Worm (Caenorhabditis elegans) whole organism, early embryonic: Measurements from ENCODE around the gene nhr-187.

ENCODE experiments used
- B0310.2 ChIP-seq: sonication (generic microtip); optimal IDR thresholded peaks from 2 replicates; lab custom pipeline; 2016; ENCODE audit warnings: mild to moderate bottlenecking, missing genetic modification characterization, missing compliant biosample characterization
- F13C5.2 ChIP-seq: sonication (generic microtip); optimal IDR thresholded peaks from 2 replicates; lab custom pipeline; 2017; ENCODE audit warnings: mild to moderate bottlenecking, missing genetic modification characterization, inconsistent platforms, missing compliant biosample characterization
- aly-1 ChIP-seq: sonication (generic microtip); optimal IDR thresholded peaks from 2 replicates; lab custom pipeline; 2016; ENCODE audit warnings: missing genetic modification characterization, missing compliant biosample characterization
- ama-1 ChIP-seq: fragments of 150-350 bp; optimal IDR thresholded peaks from 2 replicates; lab custom pipeline; 2014
- ceh-13 ChIP-seq: fragments of 200-800 bp; sonication (Bioruptor generic); optimal IDR thresholded peaks from 2 replicates; lab custom pipeline; 2018; ENCODE audit warnings: mild to moderate bottlenecking, missing genetic modification characterization, missing compliant biosample characterization
- ceh-36 ChIP-seq: sonication (generic microtip); optimal IDR thresholded peaks from 2 replicates; lab custom pipeline; 2016; ENCODE audit warnings: missing genetic modification characterization, inconsistent platforms, missing compliant biosample characterization
- ets-7 ChIP-seq: sonication (generic microtip); optimal IDR thresholded peaks from 2 replicates; lab custom pipeline; 2016; ENCODE audit warnings: missing genotype, missing genetic modification characterization, missing compliant biosample characterization
- flt-1 ChIP-seq: fragments of 200-800 bp; sonication (Bioruptor generic); IDR thresholded peaks from 2 replicates; pipeline ENCODE4 v1.3.6; 2022; ENCODE audit warnings: missing genetic modification characterization, missing compliant biosample characterization
- hmbx-1 ChIP-seq: sonication (generic microtip); optimal IDR thresholded peaks from 2 replicates; lab custom pipeline; 2016; ENCODE audit warnings: mild to moderate bottlenecking, missing genetic modification characterization, missing compliant biosample characterization
- hmg-4 ChIP-seq: fragments of 200-800 bp; sonication (Bioruptor generic); optimal IDR thresholded peaks from 2 replicates; lab custom pipeline; 2018; ENCODE audit warnings: mild to moderate bottlenecking, missing genetic modification characterization, missing compliant biosample characterization
- hnd-1 ChIP-seq: sonication (generic microtip); optimal IDR thresholded peaks from 2 replicates; lab custom pipeline; 2016; ENCODE audit warnings: missing genetic modification characterization, missing compliant biosample characterization
- pes-1 ChIP-seq: fragments of 200-800 bp; sonication (Bioruptor generic); IDR thresholded peaks from 2 replicates; pipeline ENCODE4 v1.3.6; 2022; ENCODE audit warnings: missing genetic modification reagents, missing genetic modification characterization, missing compliant biosample characterization
- scrt-1 ChIP-seq: fragments of 200-800 bp; sonication (Bioruptor generic); IDR thresholded peaks from 2 replicates; pipeline ENCODE4 v1.3.6; 2022; ENCODE audit warnings: missing genetic modification characterization, missing compliant biosample characterization
- sea-1 ChIP-seq: fragments of 200-800 bp; sonication (Bioruptor generic); conservative IDR thresholded peaks from 2 replicates; pipeline ENCODE4 v1.3.6; 2022; ENCODE audit warnings: missing genetic modification characterization, missing compliant biosample characterization
- tbx-11 ChIP-seq: fragments of 200-800 bp; sonication (Bioruptor generic); IDR thresholded peaks from 2 replicates; pipeline ENCODE4 v1.3.6; 2022; ENCODE audit warnings: missing genetic modification characterization, missing compliant biosample characterization
- tbx-37 ChIP-seq: fragments of 200-800 bp; sonication (Bioruptor generic); conservative IDR thresholded peaks from 2 replicates; pipeline ENCODE4 v1.3.6; 2022; ENCODE audit warnings: missing genetic modification reagents, missing genetic modification characterization, missing compliant biosample characterization
- tra-4 ChIP-seq: sonication (generic microtip); optimal IDR thresholded peaks from 2 replicates; lab custom pipeline; 2017; ENCODE audit warnings: missing genetic modification characterization, missing compliant biosample characterization

The nhr-187 gene

ce11 chrV:3892361-3892904, 29.7 kb upstream of the nhr-187 start, which contains the start of gene C17E7.4:
Gene C17E7.4, plus strand, starts transcription at chrV:3892854.
- no peak for TF ChIP-seq pes-1 (GFP tag; lab: Robert Waterston, UW)
- no peak for TF ChIP-seq hnd-1 (tag; lab: Kevin White, UChicago)
- no peak for TF ChIP-seq hmbx-1 (tag; lab: Kevin White, UChicago)
- TF ChIP-seq scrt-1 (GFP tag; lab: Robert Waterston, UW) = no peak
- TF ChIP-seq tbx-11 (GFP tag; lab: Robert Waterston, UW) = no peak
- no peak for TF ChIP-seq ceh-36 (tag; lab: Kevin White, UChicago)
- no peak for TF ChIP-seq ceh-13 (GFP tag; lab: Kevin White, UChicago)
- TF ChIP-seq tra-4 = no peak
- TF ChIP-seq aly-1 (tag; lab: Kevin White, UChicago) = no peak
- no peak for TF ChIP-seq ama-1
- TF ChIP-seq ets-7 (tag; lab: Kevin White, UChicago) = no peak
- no peak for TF ChIP-seq B0310.2 (tag; lab: Kevin White, UChicago)
- no peak for TF ChIP-seq tbx-37 (GFP tag; lab: Robert Waterston, UW)
- TF ChIP-seq F13C5.2 (tag; lab: Kevin White, UChicago) = no peak
- TF ChIP-seq flt-1 (GFP tag; lab: Robert Waterston, UW) = no peak
- no peak for TF ChIP-seq hmg-4 (GFP tag; lab: Kevin White, UChicago)
- TF ChIP-seq sea-1 (GFP tag; lab: Robert Waterston, UW) = no peak

ce11 chrV:3891919-3892318, 29.2 kb upstream of the nhr-187 start, which contains the start of gene C17E7.12:
Gene C17E7.12, minus strand, starts transcription at chrV:3892019.
- TF ChIP-seq tra-4 = no peak
- TF ChIP-seq hmg-4 (GFP tag; lab: Kevin White, UChicago) = no peak

- no peak for TF ChIP-seq tra-4
- no peak for TF ChIP-seq flt-1 (GFP tag; lab: Robert Waterston, UW)
- TF ChIP-seq tbx-11 (GFP tag; lab: Robert Waterston, UW) = no peak
- TF ChIP-seq hnd-1 (tag; lab: Kevin White, UChicago) = no peak
- TF ChIP-seq ceh-13 (GFP tag; lab: Kevin White, UChicago) = no peak
- no peak for TF ChIP-seq F13C5.2 (tag; lab: Kevin White, UChicago)
Measured at ce11 chrV:3890761-3891160, 28.0 kb upstream of the nhr-187 start, which contains the start of gene C17E7.9. Gene C17E7.9, minus strand, starts transcription at chrV:3890861.

- no peak for TF ChIP-seq hmg-4 (GFP tag; lab: Kevin White, UChicago)
- no peak for TF ChIP-seq flt-1 (GFP tag; lab: Robert Waterston, UW)
- no peak for TF ChIP-seq F13C5.2 (tag; lab: Kevin White, UChicago)
- TF ChIP-seq sea-1 (GFP tag; lab: Robert Waterston, UW) = no peak
- no peak for TF ChIP-seq ceh-13 (GFP tag; lab: Kevin White, UChicago)
- no peak for TF ChIP-seq hmbx-1 (tag; lab: Kevin White, UChicago)
- TF ChIP-seq aly-1 (tag; lab: Kevin White, UChicago) = no peak
Measured at ce11 chrV:3889113-3889512, 26.4 kb upstream of the nhr-187 start, which contains the start of gene C17E7.13. Gene C17E7.13, minus strand, starts transcription at chrV:3889288.

DNA sequence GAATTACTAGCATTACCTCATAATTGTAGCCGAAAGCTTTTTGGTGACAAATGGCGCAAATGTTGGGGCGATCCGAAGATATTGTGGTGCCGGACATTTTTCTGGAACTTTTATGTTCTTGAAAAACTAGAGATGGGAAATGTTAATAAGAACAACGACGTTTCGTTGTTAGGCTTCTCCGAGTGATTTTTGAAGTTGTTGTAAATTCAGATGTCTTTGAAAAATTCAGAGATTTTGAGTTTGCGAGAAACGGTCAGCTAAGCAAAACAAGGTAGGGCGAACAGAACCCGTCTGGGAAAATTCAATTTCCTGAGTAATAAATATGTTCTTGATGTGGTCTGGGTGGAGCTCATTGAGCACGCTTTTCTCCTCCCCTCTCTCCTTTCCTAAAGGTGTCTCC, 23.4 kb upstream of the nhr-187 start, which contains the start of gene nhr-124:
Gene nhr-124 (minus strand): TSS at position 101 of the 400 bp plus-strand sequence.
- TF ChIP-seq B0310.2 (tag; lab: Kevin White, UChicago) (no peak), scrt-1 (GFP tag; lab: Robert Waterston, UW) (no peak), hmg-4 (GFP tag; lab: Kevin White, UChicago) (no peak), tbx-37 (GFP tag; lab: Robert Waterston, UW) (no peak), ama-1 (no peak), aly-1 (tag; lab: Kevin White, UChicago) (no peak), ets-7 (tag; lab: Kevin White, UChicago) (no peak), sea-1 (GFP tag; lab: Robert Waterston, UW) (no peak), flt-1 (GFP tag; lab: Robert Waterston, UW) (no peak), hmbx-1 (tag; lab: Kevin White, UChicago) (no peak), ceh-13 (GFP tag; lab: Kevin White, UChicago) (no peak), tbx-11 (GFP tag; lab: Robert Waterston, UW) (no peak), F13C5.2 (tag; lab: Kevin White, UChicago) (no peak), ceh-36 (tag; lab: Kevin White, UChicago) (no peak)

ce11 chrV:3884550-3884949, 21.8 kb upstream of the nhr-187 start:
- TF ChIP-seq ets-7 (tag; lab: Kevin White, UChicago) (no peak), ama-1 (no peak), aly-1 (tag; lab: Kevin White, UChicago) (no peak), scrt-1 (GFP tag; lab: Robert Waterston, UW) (no peak), tra-4 (no peak), sea-1 (GFP tag; lab: Robert Waterston, UW) (no peak), flt-1 (GFP tag; lab: Robert Waterston, UW) (no peak), ceh-13 (GFP tag; lab: Kevin White, UChicago) (no peak)

- TF ChIP-seq B0310.2 (tag; lab: Kevin White, UChicago) = no peak
- TF ChIP-seq hmg-4 (GFP tag; lab: Kevin White, UChicago) = no peak
- TF ChIP-seq scrt-1 (GFP tag; lab: Robert Waterston, UW) = no peak
- TF ChIP-seq F13C5.2 (tag; lab: Kevin White, UChicago) = no peak
- TF ChIP-seq ets-7 (tag; lab: Kevin White, UChicago) = no peak
- TF ChIP-seq flt-1 (GFP tag; lab: Robert Waterston, UW) = no peak
- TF ChIP-seq aly-1 (tag; lab: Kevin White, UChicago) = no peak
- TF ChIP-seq ceh-13 (GFP tag; lab: Kevin White, UChicago) = no peak
- no peak for TF ChIP-seq tbx-37 (GFP tag; lab: Robert Waterston, UW)
Measured at ce11 chrV:3878223-3878622, 15.5 kb upstream of the nhr-187 start, which contains the start of gene nhr-159. Gene nhr-159, minus strand, starts transcription at chrV:3878323.
